Worm (Caenorhabditis elegans) whole organism, L2 larva: ENCODE results near the gene fipr-8.

Experiments used
- ZK546.5 ChIP-seq: sonication (generic microtip); optimal IDR thresholded peaks from 2 replicates; lab custom pipeline; 2017; ENCODE audit warnings: missing biosample characterization, missing genetic modification characterization
- alr-1 ChIP-seq: fragments of 150-350 bp; optimal IDR thresholded peaks from 2 replicates; lab custom pipeline; 2014; ENCODE audit warnings: missing biosample characterization, missing genetic modification characterization
- ama-1 ChIP-seq: fragments of 150-350 bp; optimal IDR thresholded peaks from 2 replicates; lab custom pipeline; 2018; ENCODE audit warnings: inconsistent platforms
- ceh-82 ChIP-seq: fragments of 150-350 bp; optimal IDR thresholded peaks from 2 replicates; lab custom pipeline; 2014; ENCODE audit warnings: missing biosample characterization, missing genetic modification characterization
- egl-27 ChIP-seq: sonication (generic microtip); optimal IDR thresholded peaks from 3 replicates; lab custom pipeline; 2017; ENCODE audit warnings: missing biosample characterization, missing genetic modification reagents, missing genetic modification characterization
- fos-1 ChIP-seq: fragments of 150-350 bp; optimal IDR thresholded peaks from 2 replicates; lab custom pipeline; 2014; ENCODE audit warnings: missing biosample characterization, missing genetic modification characterization
- lin-13 ChIP-seq: fragments of 150-350 bp; optimal IDR thresholded peaks from 2 replicates; lab custom pipeline; 2014; ENCODE audit warnings: missing biosample characterization, missing genetic modification reagents, missing genetic modification characterization
- lin-39 ChIP-seq: fragments of 150-350 bp; optimal IDR thresholded peaks from 2 replicates; lab custom pipeline; 2014; ENCODE audit warnings: missing biosample characterization, missing genetic modification reagents, missing genetic modification characterization
- nhr-11 ChIP-seq: fragments of 150-350 bp; optimal IDR thresholded peaks from 2 replicates; lab custom pipeline; 2014; ENCODE audit warnings: missing biosample characterization, missing genetic modification characterization
- nhr-12 ChIP-seq: fragments of 150-350 bp; optimal IDR thresholded peaks from 2 replicates; lab custom pipeline; 2014; ENCODE audit warnings: missing biosample characterization, missing genetic modification characterization
- sma-3 ChIP-seq: sonication (generic microtip); optimal IDR thresholded peaks from 2 replicates; lab custom pipeline; 2016; ENCODE audit warnings: missing genetic modification reagents, missing genetic modification characterization, missing compliant biosample characterization
- snpc-4 ChIP-seq: fragments of 150-350 bp; optimal IDR thresholded peaks from 2 replicates; lab custom pipeline; 2014; ENCODE audit warnings: missing biosample characterization, missing genetic modification characterization
- zag-1 ChIP-seq: fragments of 150-350 bp; optimal IDR thresholded peaks from 2 replicates; lab custom pipeline; 2014; ENCODE audit warnings: missing biosample characterization, missing genetic modification characterization
- ztf-11 ChIP-seq: sonication (generic microtip); optimal IDR thresholded peaks from 2 replicates; lab custom pipeline; 2017; ENCODE audit warnings: missing biosample characterization, missing genetic modification characterization

ce11 chrV:10246967-10247366 lies 7.2 kb upstream of the fipr-8 start:
- TF ChIP-seq ztf-11 (tag; lab: Kevin White, UChicago) (no peak), ZK546.5 (tag; lab: Kevin White, UChicago) (no peak), nhr-12 (no peak), alr-1 (tag; lab: Kevin White, UChicago) (no peak), fos-1 (tag; lab: Kevin White, UChicago) (no peak), ama-1 (lab: Kevin White, UChicago) (no peak), egl-27 (tag; lab: Kevin White, UChicago) (no peak), nhr-11 (tag; lab: Kevin White, UChicago) (no peak), zag-1 (tag; lab: Kevin White, UChicago) (no peak), sma-3 (no peak), ceh-82 (no peak), lin-13 (GFP tag; lab: Kevin White, UChicago) (no peak), snpc-4 (tag; lab: Kevin White, UChicago) (no peak), lin-39 (no peak)
